Worm (Caenorhabditis elegans) whole organism, mixed stage, embryonic: ENCODE measurements around the gene ceh-48.

Source experiments
- lsy-2 ChIP-seq: fragments of 150-350 bp; optimal IDR thresholded peaks from 2 replicates; lab custom pipeline; 2014; ENCODE audit warnings: missing biosample characterization, missing genetic modification characterization
- unc-62 ChIP-seq: fragments of 150-350 bp; optimal IDR thresholded peaks from 2 replicates; lab custom pipeline; 2014; ENCODE audit warnings: missing biosample characterization, missing genetic modification reagents, missing genetic modification characterization

- TF ChIP-seq unc-62 (GFP tag; lab: Kevin White, UChicago), result no peak
- TF ChIP-seq lsy-2 (tag; lab: Kevin White, UChicago), result no peak
These were observed 12.7 kb downstream of the ceh-48 start, which contains the start of gene H20E11.3 for ce11 chrIV:6824622-6825021.
